Fruit fly (Drosophila melanogaster) whole organism, prepupa: ENCODE data around the gene Graf.

ENCODE experiments used
- CG32006 ChIP-seq: fragments of 200-800 bp; sonication (Bioruptor generic); optimal IDR thresholded peaks from 3 replicates; lab custom pipeline; 2017; ENCODE audit warnings: missing biosample characterization, mild to moderate bottlenecking, missing genetic modification characterization
- Eip93F ChIP-seq: fragments of 200-800 bp; sonication (Bioruptor generic); optimal IDR thresholded peaks from 2 replicates; lab custom pipeline; 2016; ENCODE audit warnings: missing biosample characterization, mild to moderate bottlenecking, missing genetic modification characterization
- Ets96B ChIP-seq: fragments of 200-800 bp; optimal IDR thresholded peaks from 2 replicates; lab custom pipeline; 2019; ENCODE audit warnings: missing biosample characterization, mild to moderate bottlenecking, missing genetic modification characterization, moderate library complexity
- Hr4 ChIP-seq: fragments of 200-800 bp; sonication (Bioruptor generic); optimal IDR thresholded peaks from 3 replicates; lab custom pipeline; 2016; ENCODE audit warnings: missing biosample characterization, missing genetic modification characterization
- acj6 ChIP-seq: fragments of 200-800 bp; sonication (Bioruptor generic); optimal IDR thresholded peaks from 3 replicates; lab custom pipeline; 2016; ENCODE audit warnings: missing biosample characterization, missing genetic modification characterization
- fd85E ChIP-seq: fragments of 200-800 bp; sonication (Bioruptor generic); optimal IDR thresholded peaks from 3 replicates; lab custom pipeline; 2016; ENCODE audit warnings: missing biosample characterization, missing genetic modification characterization
- fkh ChIP-seq: fragments of 200-800 bp; sonication (Bioruptor generic); optimal IDR thresholded peaks from 3 replicates; lab custom pipeline; 2017; ENCODE audit warnings: missing biosample characterization, mild to moderate bottlenecking, missing genetic modification characterization, moderate library complexity
- pdm3 ChIP-seq: fragments of 200-800 bp; sonication (Bioruptor generic); optimal IDR thresholded peaks from 3 replicates; lab custom pipeline; 2016; ENCODE audit warnings: missing biosample characterization, missing genetic modification characterization
- salr ChIP-seq, 2 experiments: fragments of 200-800 bp; sonication (Bioruptor generic); optimal IDR thresholded peaks; 3 replicates each; lab custom pipeline; 2016 to 2018; ENCODE audit warnings: missing biosample characterization in 2 of 2, missing genetic modification characterization in 2 of 2, mild to moderate bottlenecking in 1 of 2

DNA sequence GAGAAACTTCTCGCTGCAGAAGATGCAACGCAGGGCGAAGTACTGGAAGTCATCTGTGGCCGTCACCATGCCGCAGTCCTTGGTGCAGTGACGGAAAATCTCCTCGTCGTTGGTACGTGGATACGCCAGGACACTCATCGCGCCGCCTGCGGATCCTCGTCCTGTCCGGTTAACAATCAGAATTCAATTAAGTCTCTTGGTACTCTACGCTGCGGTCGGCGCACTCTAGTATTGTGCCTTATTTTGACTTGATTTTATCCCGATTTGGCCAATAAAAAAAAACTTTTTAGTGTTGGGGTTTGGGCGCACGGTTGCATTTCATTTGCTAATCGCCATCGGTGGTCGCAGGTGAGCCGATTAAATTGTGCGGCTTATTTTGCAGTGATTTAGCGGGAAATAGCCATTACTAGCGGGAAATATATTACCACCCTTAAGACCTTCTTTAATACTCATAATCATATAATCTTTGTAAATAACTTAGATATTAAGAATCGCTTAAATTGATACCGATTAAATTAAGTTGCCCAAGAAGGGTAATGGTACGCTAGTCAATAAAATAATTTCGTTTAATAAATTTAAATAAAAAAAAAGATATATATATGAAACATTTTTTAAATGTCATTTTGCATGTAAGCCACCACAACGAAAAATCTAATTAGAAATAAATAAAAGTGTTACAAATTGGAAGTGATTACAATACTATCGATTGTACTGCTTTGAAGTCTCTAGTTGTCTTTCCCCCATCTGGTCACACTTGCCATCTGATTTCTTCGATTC, 14.4 kb downstream of the Graf start, which contains the start of the genes CG8944 and CCT6:
- TF ChIP-seq CG32006, result no peak
- TF ChIP-seq fd85E (GFP tag; lab: Kevin White, UChicago), result no peak
- TF ChIP-seq pdm3 (GFP tag; lab: Kevin White, UChicago), result no peak
- TF ChIP-seq salr (GFP tag; optimal IDR thresholded peaks at IDR 0.05; lab: Kevin White, UChicago), result no peak
- TF ChIP-seq acj6 (GFP tag; lab: Kevin White, UChicago), result no peak
- TF ChIP-seq fkh (GFP tag; lab: Kevin White, UChicago), result no peak
- no peak for TF ChIP-seq Eip93F (GFP tag; lab: Kevin White, UChicago)
- no peak for TF ChIP-seq Ets96B (tag; lab: Kevin White, UChicago)
- TF ChIP-seq Hr4 (GFP tag; lab: Kevin White, UChicago), result no peak
